Fruit fly (Drosophila melanogaster) whole organism: ENCODE measurements around the gene CG14259.

Experiments
- Dll ChIP-seq: fragments of >200 bp; optimal IDR thresholded peaks from 2 replicates; lab custom pipeline; 2017
- EcR ChIP-seq, 2 experiments: fragments of >200 bp; optimal IDR thresholded peaks; 2 replicates each; lab custom pipeline; 2017; ENCODE audit warnings: missing biosample characterization in 2 of 2, missing genetic modification characterization in 2 of 2, missing genetic modification reagents in 2 of 2
- psq ChIP-seq: fragments of >200 bp; optimal IDR thresholded peaks from 2 replicates; lab custom pipeline; 2017

- TF ChIP-seq EcR (GFP tag; optimal IDR thresholded peaks at IDR 0.05; lab: Kevin White, UChicago) (no peak), Dll (no peak), psq (no peak)
Observed at dm6 chr3R:27109458-27109857, 15.1 kb downstream of the CG14259 start.
